Worm (Caenorhabditis elegans): Measurements from ENCODE around the gene rfth-1.

- peak; percentile 30 for TF ChIP-seq ztf-4 (tag; optimal IDR thresholded peaks at IDR 0.05)
- TF ChIP-seq fos-1 (tag; optimal IDR thresholded peaks at IDR 0.05) = no peak
- no peak for TF ChIP-seq swsn-7 (tag; optimal IDR thresholded peaks at IDR 0.05)
- no peak for TF ChIP-seq irx-1 (tag; optimal IDR thresholded peaks at IDR 0.05)
Measured at ce11 chrIV:4472418-4473173, 38.5 kb downstream of the rfth-1 start.

All from whole organism, L1 larva.